Worm (Caenorhabditis elegans): ENCODE data around the gene crn-5.

DNA sequence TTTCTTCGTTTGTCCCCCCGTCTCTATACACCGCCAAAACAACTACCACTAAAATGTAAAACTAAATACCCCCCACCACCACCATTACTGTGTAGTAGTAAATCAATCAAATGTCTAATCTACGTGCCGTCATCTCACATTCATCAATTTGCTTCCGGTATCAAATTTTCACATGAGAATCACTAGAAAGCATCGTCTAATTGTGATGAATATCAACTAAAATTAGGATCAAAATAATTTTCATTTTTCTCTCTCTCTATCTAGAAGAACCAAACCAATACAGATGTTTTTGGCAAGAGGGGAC lies 45.8 kb upstream of the crn-5 start:
- TF ChIP-seq dao-5 (tag; optimal IDR thresholded peaks at IDR 0.05) (no peak), W03F9.2 (tag; optimal IDR thresholded peaks at IDR 0.05) (no peak)

Data from whole organism, L4/young adult.